Worm (Caenorhabditis elegans): ENCODE data around the gene dpy-11.

ce11 chrV:6559585-6559984, 44.5 kb upstream of the dpy-11 start:
- TF ChIP-seq pha-4 (tag; optimal IDR thresholded peaks at IDR 0.05) (no peak), unc-120 (tag; optimal IDR thresholded peaks at IDR 0.05; ENCODE audit: poor library complexity, severe bottlenecking) (no peak)
